Worm (Caenorhabditis elegans) whole organism, L2 larva: ENCODE results near the gene sre-24.

Experiments used
- C34F6.9 ChIP-seq: fragments of 150-350 bp; optimal IDR thresholded peaks from 2 replicates; lab custom pipeline; 2014; ENCODE audit warnings: missing biosample characterization, missing genetic modification characterization
- F13H6.1 ChIP-seq: sonication (generic microtip); optimal IDR thresholded peaks from 2 replicates; lab custom pipeline; 2016; ENCODE audit warnings: missing genetic modification characterization, missing compliant biosample characterization
- R02D3.7 ChIP-seq: fragments of 150-350 bp; optimal IDR thresholded peaks from 2 replicates; lab custom pipeline; 2014; ENCODE audit warnings: missing biosample characterization, missing genetic modification characterization
- Y55F3AM.14 ChIP-seq: fragments of 200-800 bp; sonication (Bioruptor generic); optimal IDR thresholded peaks from 2 replicates; lab custom pipeline; 2018; ENCODE audit warnings: mild to moderate bottlenecking, missing genetic modification characterization, missing compliant biosample characterization
- ZK546.5 ChIP-seq: sonication (generic microtip); optimal IDR thresholded peaks from 2 replicates; lab custom pipeline; 2017; ENCODE audit warnings: missing biosample characterization, missing genetic modification characterization
- aly-2 ChIP-seq: fragments of 150-350 bp; optimal IDR thresholded peaks from 2 replicates; lab custom pipeline; 2014; ENCODE audit warnings: missing biosample characterization, missing genetic modification characterization
- ama-1 ChIP-seq: fragments of 150-350 bp; optimal IDR thresholded peaks from 2 replicates; lab custom pipeline; 2018; ENCODE audit warnings: inconsistent platforms
- blmp-1 ChIP-seq: sonication (generic microtip); optimal IDR thresholded peaks from 2 replicates; lab custom pipeline; 2017; ENCODE audit warnings: missing genetic modification characterization, mild to moderate bottlenecking, missing compliant biosample characterization, antibody characterized with exemption, moderate library complexity; ENCODE audit not compliant: insufficient read depth
- ceh-82 ChIP-seq: fragments of 150-350 bp; optimal IDR thresholded peaks from 2 replicates; lab custom pipeline; 2014; ENCODE audit warnings: missing biosample characterization, missing genetic modification characterization
- crh-2 ChIP-seq: sonication (generic microtip); optimal IDR thresholded peaks from 2 replicates; lab custom pipeline; 2017; ENCODE audit warnings: missing biosample characterization, missing genetic modification characterization
- dmd-4 ChIP-seq: sonication (generic microtip); optimal IDR thresholded peaks from 2 replicates; lab custom pipeline; 2017; ENCODE audit warnings: missing biosample characterization, missing genetic modification characterization
- egl-27 ChIP-seq: sonication (generic microtip); optimal IDR thresholded peaks from 3 replicates; lab custom pipeline; 2017; ENCODE audit warnings: missing biosample characterization, missing genetic modification reagents, missing genetic modification characterization
- fos-1 ChIP-seq: fragments of 150-350 bp; optimal IDR thresholded peaks from 2 replicates; lab custom pipeline; 2014; ENCODE audit warnings: missing biosample characterization, missing genetic modification characterization
- gmeb-1 ChIP-seq: fragments of 150-350 bp; optimal IDR thresholded peaks from 2 replicates; lab custom pipeline; 2014; ENCODE audit warnings: missing biosample characterization, missing genetic modification characterization
- lin-13 ChIP-seq: fragments of 150-350 bp; optimal IDR thresholded peaks from 2 replicates; lab custom pipeline; 2014; ENCODE audit warnings: missing biosample characterization, missing genetic modification reagents, missing genetic modification characterization
- lin-39 ChIP-seq: fragments of 150-350 bp; optimal IDR thresholded peaks from 2 replicates; lab custom pipeline; 2014; ENCODE audit warnings: missing biosample characterization, missing genetic modification reagents, missing genetic modification characterization
- lsy-2 ChIP-seq, 2 experiments: fragments of 150-350 bp in 1 of 2; sonication (generic microtip) in 1 of 2; optimal IDR thresholded peaks; 2 replicates each; lab custom pipeline; 2014 to 2017; ENCODE audit warnings: missing biosample characterization in 2 of 2, missing genetic modification characterization in 2 of 2
- mbf-1 ChIP-seq: sonication (generic microtip); optimal IDR thresholded peaks from 2 replicates; lab custom pipeline; 2017; ENCODE audit warnings: missing biosample characterization, missing genetic modification characterization
- mdl-1 ChIP-seq, 2 experiments: fragments of 150-350 bp in 1 of 2; sonication (generic microtip) in 1 of 2; optimal IDR thresholded peaks; 2 replicates each; lab custom pipeline; 2017; ENCODE audit warnings: missing biosample characterization in 2 of 2, missing genetic modification characterization in 2 of 2
- nhr-10 ChIP-seq: sonication (generic microtip); optimal IDR thresholded peaks from 2 replicates; lab custom pipeline; 2017; ENCODE audit warnings: missing biosample characterization, missing genetic modification characterization
- nhr-11 ChIP-seq: fragments of 150-350 bp; optimal IDR thresholded peaks from 2 replicates; lab custom pipeline; 2014; ENCODE audit warnings: missing biosample characterization, missing genetic modification characterization
- nhr-12 ChIP-seq: fragments of 150-350 bp; optimal IDR thresholded peaks from 2 replicates; lab custom pipeline; 2014; ENCODE audit warnings: missing biosample characterization, missing genetic modification characterization
- nhr-129 ChIP-seq: fragments of 150-350 bp; optimal IDR thresholded peaks from 2 replicates; lab custom pipeline; 2014; ENCODE audit warnings: missing biosample characterization, missing genetic modification characterization
- nhr-21 ChIP-seq: fragments of 150-350 bp; optimal IDR thresholded peaks from 2 replicates; lab custom pipeline; 2014; ENCODE audit warnings: missing biosample characterization, missing genetic modification characterization
- nhr-23 ChIP-seq: fragments of 150-350 bp; optimal IDR thresholded peaks from 2 replicates; lab custom pipeline; 2014; ENCODE audit warnings: missing biosample characterization, missing genetic modification reagents, missing genetic modification characterization
- nhr-237 ChIP-seq: fragments of 150-350 bp; optimal IDR thresholded peaks from 2 replicates; lab custom pipeline; 2014; ENCODE audit warnings: missing biosample characterization, missing genetic modification characterization
- nhr-25 ChIP-seq: fragments of 150-350 bp; sonication (generic microtip); optimal IDR thresholded peaks from 3 replicates; lab custom pipeline; 2014; ENCODE audit warnings: missing biosample characterization, missing genetic modification characterization
- peb-1 ChIP-seq: fragments of 150-350 bp; optimal IDR thresholded peaks from 2 replicates; lab custom pipeline; 2014; ENCODE audit warnings: missing biosample characterization, missing genetic modification characterization
- sem-4 ChIP-seq: fragments of 150-350 bp; optimal IDR thresholded peaks from 2 replicates; lab custom pipeline; 2014; ENCODE audit warnings: missing biosample characterization, missing genetic modification reagents, missing genetic modification characterization
- skn-1 ChIP-seq: sonication (generic microtip); optimal IDR thresholded peaks from 2 replicates; lab custom pipeline; 2017; ENCODE audit warnings: missing biosample characterization, missing genetic modification characterization
- sma-3 ChIP-seq: sonication (generic microtip); optimal IDR thresholded peaks from 2 replicates; lab custom pipeline; 2016; ENCODE audit warnings: missing genetic modification reagents, missing genetic modification characterization, missing compliant biosample characterization
- snpc-4 ChIP-seq: fragments of 150-350 bp; optimal IDR thresholded peaks from 2 replicates; lab custom pipeline; 2014; ENCODE audit warnings: missing biosample characterization, missing genetic modification characterization
- unc-39 ChIP-seq: fragments of 150-350 bp; optimal IDR thresholded peaks from 2 replicates; lab custom pipeline; 2014; ENCODE audit warnings: missing biosample characterization, missing genetic modification characterization
- unc-55 ChIP-seq: fragments of 150-350 bp; sonication (generic microtip); optimal IDR thresholded peaks from 3 replicates; lab custom pipeline; 2014; ENCODE audit warnings: missing biosample characterization, missing genetic modification reagents, missing genetic modification characterization
- unc-62 ChIP-seq: fragments of 150-350 bp; optimal IDR thresholded peaks from 2 replicates; lab custom pipeline; 2014; ENCODE audit warnings: missing biosample characterization, missing genetic modification reagents, missing genetic modification characterization
- ztf-1 ChIP-seq: fragments of 200-800 bp; sonication (Bioruptor generic); conservative IDR thresholded peaks from 2 replicates; pipeline ENCODE4 v1.3.6; 2022; ENCODE audit warnings: missing genetic modification characterization, missing compliant biosample characterization
- ztf-11 ChIP-seq: sonication (generic microtip); optimal IDR thresholded peaks from 2 replicates; lab custom pipeline; 2017; ENCODE audit warnings: missing biosample characterization, missing genetic modification characterization
- ztf-4 ChIP-seq: fragments of 150-350 bp; optimal IDR thresholded peaks from 2 replicates; lab custom pipeline; 2014; ENCODE audit warnings: missing biosample characterization, missing genetic modification characterization

The sre-24 gene

ce11 chrV:2855473-2855872, 29.0 kb upstream of the sre-24 start, which contains the start of gene srj-57:
Gene srj-57 (minus strand): TSS chrV:2855573.
- TF ChIP-seq lsy-2 (tag; optimal IDR thresholded peaks at IDR 0.05; lab: Kevin White, UChicago) (no peak), Y55F3AM.14 (GFP tag; lab: Kevin White, UChicago) (no peak), unc-62 (GFP tag; lab: Kevin White, UChicago) (no peak), mdl-1 (tag; optimal IDR thresholded peaks at IDR 0.05; lab: Kevin White, UChicago) (no peak), dmd-4 (no peak), ceh-82 (no peak), nhr-11 (tag; lab: Kevin White, UChicago) (no peak), nhr-21 (no peak), snpc-4 (no peak), fos-1 (tag; lab: Kevin White, UChicago) (no peak), ztf-1 (GFP tag; lab: Robert Waterston, UW) (no peak), ztf-11 (tag; lab: Kevin White, UChicago) (no peak), sem-4 (tag; lab: Kevin White, UChicago) (no peak)

ce11 chrV:2857842-2858241, 26.7 kb upstream of the sre-24 start, which contains the start of gene srj-55:
Gene srj-55 (minus strand): TSS chrV:2857942.
- TF ChIP-seq blmp-1 (tag; lab: Kevin White, UChicago) (no peak), nhr-25 (tag; lab: Kevin White, UChicago) (no peak), sma-3 (GFP tag; lab: Kevin White, UChicago) (no peak), sem-4 (tag; lab: Kevin White, UChicago) (no peak), nhr-129 (tag; lab: Kevin White, UChicago) (no peak), ztf-1 (GFP tag; lab: Robert Waterston, UW) (no peak), lin-13 (GFP tag; lab: Kevin White, UChicago) (no peak), nhr-23 (tag; lab: Kevin White, UChicago) (no peak), ZK546.5 (tag; lab: Kevin White, UChicago) (no peak), lin-39 (no peak), nhr-10 (no peak), unc-39 (tag; lab: Kevin White, UChicago) (no peak), ama-1 (lab: Kevin White, UChicago) (no peak), F13H6.1 (tag; lab: Kevin White, UChicago) (no peak), C34F6.9 (no peak), gmeb-1 (tag; lab: Kevin White, UChicago) (no peak), mdl-1 (tag; optimal IDR thresholded peaks at IDR 0.05; lab: Kevin White, UChicago) (no peak), aly-2 (no peak), skn-1 (tag; lab: Kevin White, UChicago) (no peak)

- TF ChIP-seq ZK546.5 (tag; lab: Kevin White, UChicago), result no peak
- TF ChIP-seq dmd-4, result no peak
- TF ChIP-seq Y55F3AM.14 (GFP tag; lab: Kevin White, UChicago), result no peak
- no peak for TF ChIP-seq ama-1 (lab: Kevin White, UChicago)
- no peak for TF ChIP-seq ztf-11 (tag; lab: Kevin White, UChicago)
- no peak for TF ChIP-seq mdl-1 (tag; optimal IDR thresholded peaks at IDR 0.05; lab: Kevin White, UChicago)
- TF ChIP-seq R02D3.7 (tag; lab: Kevin White, UChicago), result no peak
- no peak for TF ChIP-seq sma-3 (GFP tag; lab: Kevin White, UChicago)
- no peak for TF ChIP-seq mbf-1 (tag; lab: Kevin White, UChicago)
- TF ChIP-seq unc-62 (GFP tag; lab: Kevin White, UChicago), result no peak
- TF ChIP-seq nhr-237 (tag; lab: Kevin White, UChicago), result no peak
- TF ChIP-seq nhr-11 (tag; lab: Kevin White, UChicago), result no peak
Measured at ce11 chrV:2859738-2860137, 24.8 kb upstream of the sre-24 start, which contains the start of gene srj-54. Gene srj-54 (minus strand): TSS chrV:2859838.

- TF ChIP-seq crh-2 (tag; lab: Kevin White, UChicago) (no peak), lsy-2 (tag; optimal IDR thresholded peaks at IDR 0.05; lab: Kevin White, UChicago) (no peak), unc-55 (GFP tag; lab: Kevin White, UChicago) (no peak), nhr-23 (tag; lab: Kevin White, UChicago) (no peak), ztf-4 (tag; lab: Kevin White, UChicago) (no peak), ZK546.5 (tag; lab: Kevin White, UChicago) (no peak), Y55F3AM.14 (GFP tag; lab: Kevin White, UChicago) (no peak), nhr-11 (tag; lab: Kevin White, UChicago) (no peak), ztf-11 (tag; lab: Kevin White, UChicago) (no peak), skn-1 (tag; lab: Kevin White, UChicago) (no peak), sem-4 (tag; lab: Kevin White, UChicago) (no peak), peb-1 (tag; lab: Kevin White, UChicago) (no peak), aly-2 (no peak), nhr-25 (tag; lab: Kevin White, UChicago) (no peak), unc-62 (GFP tag; lab: Kevin White, UChicago) (no peak), egl-27 (tag; lab: Kevin White, UChicago) (no peak), nhr-12 (tag; lab: Kevin White, UChicago) (no peak)
Measured at ce11 chrV:2861505-2861904, 23.0 kb upstream of the sre-24 start, which contains the start of gene srh-270. Gene srh-270 (minus strand): TSS chrV:2861605.
